Worm (Caenorhabditis elegans) whole organism, L3 larva: ENCODE results near the gene tbc-6.

Experiments used
- ZK546.5 ChIP-seq: sonication (generic microtip); optimal IDR thresholded peaks from 2 replicates; lab custom pipeline; 2017; ENCODE audit warnings: missing biosample characterization, missing genetic modification characterization
- ceh-82 ChIP-seq: fragments of 150-350 bp; optimal IDR thresholded peaks from 2 replicates; lab custom pipeline; 2014; ENCODE audit warnings: missing biosample characterization, missing genetic modification characterization
- egl-27 ChIP-seq: sonication (generic microtip); optimal IDR thresholded peaks from 4 replicates; lab custom pipeline; 2017; ENCODE audit warnings: missing biosample characterization, missing genetic modification reagents, missing genetic modification characterization
- elt-2 ChIP-seq: sonication (generic microtip); optimal IDR thresholded peaks from 2 replicates; lab custom pipeline; 2016; ENCODE audit warnings: missing genetic modification reagents, mild to moderate bottlenecking, missing genetic modification characterization, missing compliant biosample characterization
- elt-3 ChIP-seq, 3 experiments: fragments of 150-350 bp in 1 of 3; sonication (generic microtip) in 2 of 3; optimal IDR thresholded peaks; 2 replicates in 2 of 3; 4 replicates in 1 of 3; lab custom pipeline; 2014 to 2017; ENCODE audit warnings: missing biosample characterization in 3 of 3, missing genetic modification characterization in 3 of 3
- fkh-10 ChIP-seq: sonication (generic microtip); optimal IDR thresholded peaks from 2 replicates; lab custom pipeline; 2017; ENCODE audit warnings: missing biosample characterization, missing genetic modification reagents, missing genetic modification characterization
- jun-1 ChIP-seq: fragments of 150-350 bp; optimal IDR thresholded peaks from 2 replicates; lab custom pipeline; 2014; ENCODE audit warnings: missing biosample characterization, missing genetic modification reagents, missing genetic modification characterization
- mdl-1 ChIP-seq: fragments of 150-350 bp; optimal IDR thresholded peaks from 2 replicates; lab custom pipeline; 2014; ENCODE audit warnings: missing biosample characterization, missing genetic modification characterization
- nfya-1 ChIP-seq: sonication (generic microtip); optimal IDR thresholded peaks from 2 replicates; lab custom pipeline; 2017; ENCODE audit warnings: missing genetic modification characterization, mild to moderate bottlenecking, missing compliant biosample characterization, antibody characterized with exemption, moderate library complexity; ENCODE audit not compliant: insufficient read depth
- nhr-237 ChIP-seq: fragments of 150-350 bp; optimal IDR thresholded peaks from 2 replicates; lab custom pipeline; 2014; ENCODE audit warnings: missing biosample characterization, missing genetic modification characterization
- nhr-76 ChIP-seq: fragments of 150-350 bp; sonication (generic microtip); optimal IDR thresholded peaks from 5 replicates; lab custom pipeline; 2014; ENCODE audit warnings: missing biosample characterization, missing genetic modification characterization
- snpc-4 ChIP-seq: fragments of 150-350 bp; optimal IDR thresholded peaks from 2 replicates; lab custom pipeline; 2014; ENCODE audit warnings: missing biosample characterization, missing genetic modification characterization
- unc-62 ChIP-seq: fragments of 150-350 bp; sonication (generic microtip); optimal IDR thresholded peaks from 4 replicates; lab custom pipeline; 2014; ENCODE audit warnings: missing biosample characterization, missing genetic modification reagents, missing genetic modification characterization

ce11 chrII:6882335-6882734, 34.4 kb downstream of the tbc-6 start:
- no peak for TF ChIP-seq snpc-4
- no peak for TF ChIP-seq fkh-10 (GFP tag; lab: Kevin White, UChicago)
- no peak for TF ChIP-seq elt-2 (tag; lab: Kevin White, UChicago)
- no peak for TF ChIP-seq nhr-76 (tag; lab: Kevin White, UChicago)
- no peak for TF ChIP-seq egl-27 (tag; lab: Kevin White, UChicago)
- no peak for TF ChIP-seq ceh-82 (tag; lab: Kevin White, UChicago)
- TF ChIP-seq nfya-1 (tag; lab: Kevin White, UChicago), result no peak
- no peak for TF ChIP-seq jun-1 (tag; lab: Kevin White, UChicago)
- TF ChIP-seq ZK546.5 (tag; lab: Kevin White, UChicago), result no peak
- TF ChIP-seq mdl-1 (tag; lab: Kevin White, UChicago), result no peak
- no peak for TF ChIP-seq unc-62 (GFP tag; lab: Kevin White, UChicago)
- TF ChIP-seq nhr-237 (tag; lab: Kevin White, UChicago), result no peak
- no peak for TF ChIP-seq elt-3 (tag; optimal IDR thresholded peaks at IDR 0.05; lab: Kevin White, UChicago)
